Fruit fly (Drosophila melanogaster) whole organism, wandering third instar larva: ENCODE measurements around the gene CG7907.

Experiments
- Abd-B ChIP-seq: fragments of >200 bp; optimal IDR thresholded peaks from 2 replicates; lab custom pipeline; 2017; ENCODE audit warnings: missing biosample characterization, missing genetic modification characterization
- CG32264 ChIP-seq: fragments of 200-800 bp; sonication (Bioruptor generic); optimal IDR thresholded peaks from 2 replicates; lab custom pipeline; 2016; ENCODE audit warnings: missing biosample characterization, missing genetic modification characterization
- CG9705 ChIP-seq: fragments of 200-800 bp; sonication (Bioruptor generic); optimal IDR thresholded peaks from 2 replicates; lab custom pipeline; 2018; ENCODE audit warnings: missing biosample characterization, mild to moderate bottlenecking, missing genetic modification characterization
- CrebA ChIP-seq: fragments of 200-800 bp; sonication (Bioruptor generic); optimal IDR thresholded peaks from 2 replicates; lab custom pipeline; 2016; ENCODE audit warnings: missing biosample characterization, mild to moderate bottlenecking, missing genetic modification characterization, borderline replicate concordance
- Dfd ChIP-seq: fragments of >200 bp; optimal IDR thresholded peaks from 2 replicates; lab custom pipeline; 2017; ENCODE audit warnings: missing biosample characterization, missing genetic modification characterization
- Dif ChIP-seq: fragments of 200-275, 200-300 bp; sonication (Bioruptor generic); optimal IDR thresholded peaks from 2 replicates; lab custom pipeline; 2018; ENCODE audit warnings: missing biosample characterization, missing genetic modification characterization; ENCODE audit not compliant: partially characterized antibody
- GATAd ChIP-seq: sonication (Bioruptor generic); optimal IDR thresholded peaks from 2 replicates; lab custom pipeline; 2016; ENCODE audit warnings: missing biosample characterization, missing genetic modification characterization
- HLH106 ChIP-seq: fragments of 200-800 bp; optimal IDR thresholded peaks from 3 replicates; lab custom pipeline; 2019; ENCODE audit warnings: missing biosample characterization, mild to moderate bottlenecking, missing genetic modification characterization, moderate library complexity
- Hnf4 ChIP-seq: fragments of 200-800 bp; sonication (Bioruptor generic); optimal IDR thresholded peaks from 2 replicates; lab custom pipeline; 2016; ENCODE audit warnings: missing biosample characterization, mild to moderate bottlenecking, missing genetic modification characterization
- Hr78 ChIP-seq: fragments of >200 bp; optimal IDR thresholded peaks from 2 replicates; lab custom pipeline; 2017; ENCODE audit warnings: missing biosample characterization, missing genetic modification characterization
- Hr83 ChIP-seq: fragments of 200-300 bp; sonication (Bioruptor generic); optimal IDR thresholded peaks from 2 replicates; lab custom pipeline; 2016; ENCODE audit warnings: missing biosample characterization, mild to moderate bottlenecking, missing genetic modification characterization, moderate library complexity; ENCODE audit not compliant: poor library complexity, severe bottlenecking
- Jra ChIP-seq: sonication (Bioruptor generic); optimal IDR thresholded peaks from 2 replicates; lab custom pipeline; 2016; ENCODE audit warnings: missing biosample characterization, missing genetic modification characterization
- Mio ChIP-seq: sonication (Bioruptor generic); optimal IDR thresholded peaks from 2 replicates; lab custom pipeline; 2016; ENCODE audit warnings: missing biosample characterization, missing genetic modification characterization
- Myc ChIP-seq: fragments of >200 bp; optimal IDR thresholded peaks from 2 replicates; lab custom pipeline; 2017
- N ChIP-seq: fragments of >200 bp; optimal IDR thresholded peaks from 2 replicates; lab custom pipeline; 2018; ENCODE audit warnings: missing biosample characterization, missing external identifiers, missing genetic modification characterization
- OdsH ChIP-seq: fragments of 200-800 bp; sonication (Bioruptor generic); optimal IDR thresholded peaks from 2 replicates; lab custom pipeline; 2016; ENCODE audit warnings: missing biosample characterization, mild to moderate bottlenecking, missing genetic modification characterization
- Rel ChIP-seq, 2 experiments: fragments of 200-800 bp; sonication (Bioruptor generic) in 1 of 2; optimal IDR thresholded peaks; 2 replicates in 1 of 2; 3 replicates in 1 of 2; lab custom pipeline; 2016 to 2019; ENCODE audit warnings: mild to moderate bottlenecking in 2 of 2, missing biosample characterization in 2 of 2, missing genetic modification characterization in 2 of 2, moderate library complexity in 1 of 2
- Sp1 ChIP-seq: fragments of 200-800 bp; sonication (Bioruptor generic); optimal IDR thresholded peaks from 3 replicates; lab custom pipeline; 2019; ENCODE audit warnings: missing biosample characterization, mild to moderate bottlenecking, missing genetic modification characterization, moderate library complexity
- Vsx2 ChIP-seq: fragments of 200-300, 225-300 bp; sonication (Bioruptor generic); optimal IDR thresholded peaks from 2 replicates; lab custom pipeline; 2018; ENCODE audit warnings: missing biosample characterization, missing genetic modification characterization; ENCODE audit not compliant: partially characterized antibody
- br ChIP-seq: fragments of 200-800 bp; sonication (Bioruptor generic); optimal IDR thresholded peaks from 2 replicates; lab custom pipeline; 2016; ENCODE audit warnings: missing biosample characterization, missing genetic modification characterization
- brk ChIP-seq: fragments of 200-800 bp; sonication (Bioruptor generic); optimal IDR thresholded peaks from 2 replicates; lab custom pipeline; 2016; ENCODE audit warnings: missing biosample characterization, mild to moderate bottlenecking, missing genetic modification characterization
- dl ChIP-seq, 2 experiments: fragments of 175-275, 200-275 bp in 1 of 2; fragments of 200-275 bp in 1 of 2; sonication (Bioruptor generic); optimal IDR thresholded peaks; lab custom pipeline; 2018; ENCODE audit warnings: mild to moderate bottlenecking in 2 of 2, missing biosample characterization in 2 of 2, missing genetic modification characterization in 2 of 2, moderate library complexity in 2 of 2; ENCODE audit not compliant: partially characterized antibody in 2 of 2, insufficient read depth in 1 of 2
- dmrt93B ChIP-seq: fragments of 200-800 bp; sonication (Bioruptor generic); optimal IDR thresholded peaks from 2 replicates; lab custom pipeline; 2018; ENCODE audit warnings: missing biosample characterization, mild to moderate bottlenecking, missing genetic modification characterization
- dsf ChIP-seq: sonication (Bioruptor generic); optimal IDR thresholded peaks from 2 replicates; lab custom pipeline; 2016; ENCODE audit warnings: missing biosample characterization, missing genetic modification characterization, borderline replicate concordance
- ey ChIP-seq: fragments of 200-800 bp; sonication (Bioruptor generic); optimal IDR thresholded peaks from 2 replicates; lab custom pipeline; 2016; ENCODE audit warnings: missing biosample characterization, missing genetic modification characterization
- foxo ChIP-seq, 2 experiments: fragments of 200-800 bp; sonication (Bioruptor generic); optimal IDR thresholded peaks; 2 replicates in 1 of 2; 3 replicates in 1 of 2; lab custom pipeline; 2016 to 2017; ENCODE audit warnings: missing biosample characterization in 2 of 2, missing genetic modification characterization in 2 of 2
- fru ChIP-seq: fragments of 200-800 bp; sonication (Bioruptor generic); optimal IDR thresholded peaks from 3 replicates; lab custom pipeline; 2016; ENCODE audit warnings: missing biosample characterization, mild to moderate bottlenecking, missing genetic modification characterization
- h ChIP-seq: fragments of 200-800 bp; sonication (Bioruptor generic); optimal IDR thresholded peaks from 3 replicates; lab custom pipeline; 2016; ENCODE audit warnings: missing biosample characterization, mild to moderate bottlenecking, missing genetic modification characterization
- jim ChIP-seq: fragments of 175-275, 200-325 bp; sonication (Bioruptor generic); optimal IDR thresholded peaks from 2 replicates; lab custom pipeline; 2016; ENCODE audit warnings: missing biosample characterization, mild to moderate bottlenecking, missing genetic modification characterization
- lola ChIP-seq: fragments of >200 bp; optimal IDR thresholded peaks from 2 replicates; lab custom pipeline; 2017; ENCODE audit warnings: missing biosample characterization, missing genetic modification characterization
- pan ChIP-seq: fragments of >200 bp; optimal IDR thresholded peaks from 2 replicates; lab custom pipeline; 2017
- psq ChIP-seq: fragments of 200-800 bp; sonication (Bioruptor generic); optimal IDR thresholded peaks from 3 replicates; lab custom pipeline; 2017; ENCODE audit warnings: missing biosample characterization, mild to moderate bottlenecking, missing genetic modification characterization, moderate library complexity
- rgr ChIP-seq: fragments of 200-800 bp; sonication (Bioruptor generic); optimal IDR thresholded peaks from 3 replicates; lab custom pipeline; 2016; ENCODE audit warnings: missing biosample characterization, mild to moderate bottlenecking, missing genetic modification characterization
- sage ChIP-seq: fragments of 200-800 bp; sonication (Bioruptor generic); optimal IDR thresholded peaks from 2 replicates; lab custom pipeline; 2016; ENCODE audit warnings: missing biosample characterization, mild to moderate bottlenecking, missing genetic modification characterization
- sv ChIP-seq: fragments of 200-800 bp; sonication (Bioruptor generic); optimal IDR thresholded peaks from 3 replicates; lab custom pipeline; 2016; ENCODE audit warnings: missing biosample characterization, missing genetic modification characterization
- tai ChIP-seq: sonication (Bioruptor generic); optimal IDR thresholded peaks from 2 replicates; lab custom pipeline; 2016; ENCODE audit warnings: missing biosample characterization, missing genetic modification characterization
- usp ChIP-seq: fragments of >200 bp; optimal IDR thresholded peaks from 2 replicates; lab custom pipeline; 2017; ENCODE audit warnings: missing biosample characterization, missing genetic modification characterization
- woc ChIP-seq: sonication (Bioruptor generic); optimal IDR thresholded peaks from 2 replicates; lab custom pipeline; 2016; ENCODE audit warnings: missing biosample characterization, mild to moderate bottlenecking, missing genetic modification characterization

Gene CG7907

dm6 chr3R:21365262-21365661, 38.3 kb upstream of the CG7907 start (continued):
- TF ChIP-seq HLH106 (tag; lab: Kevin White, UChicago) (peak; percentile 99), lola (GFP tag; lab: Kevin White, UChicago) (no peak), CG32264 (GFP tag; lab: Kevin White, UChicago) (peak; percentile 86), woc (GFP tag; lab: Kevin White, UChicago) (peak; percentile 96), br (GFP tag; lab: Kevin White, UChicago) (peak; percentile 96)

DNA sequence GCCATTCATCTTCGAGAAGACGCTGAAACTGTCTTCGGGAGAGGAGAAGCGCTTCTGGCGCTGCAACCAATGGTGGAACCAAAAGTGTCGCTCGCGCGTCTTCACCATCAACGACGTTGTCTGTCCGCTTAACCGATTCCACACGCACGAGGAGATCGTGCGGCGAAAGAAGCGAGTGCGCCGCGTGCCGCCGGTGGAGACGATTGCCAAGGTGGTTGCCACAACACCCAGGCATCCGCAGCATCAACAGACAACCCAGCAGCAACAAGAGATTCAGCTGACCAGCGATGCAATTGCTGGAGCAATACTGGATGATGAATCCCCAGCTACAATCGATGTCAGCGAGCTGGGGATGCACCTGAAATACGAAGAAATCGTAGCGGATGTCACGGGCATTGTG, 35.1 kb upstream of the CG7907 start:
- no peak for TF ChIP-seq br (GFP tag; lab: Kevin White, UChicago)
- no peak for TF ChIP-seq Myc
- TF ChIP-seq Abd-B (GFP tag; lab: Kevin White, UChicago), result no peak
- no peak for TF ChIP-seq brk (GFP tag; lab: Kevin White, UChicago)
- no peak for TF ChIP-seq Hr83 (GFP tag; lab: Kevin White, UChicago)
- TF ChIP-seq Jra, result no peak
- no peak for TF ChIP-seq tai (GFP tag; lab: Kevin White, UChicago)
- no peak for TF ChIP-seq Dif
- TF ChIP-seq Rel (GFP tag; optimal IDR thresholded peaks at IDR 0.05; lab: Kevin White, UChicago), result no peak
- TF ChIP-seq Rel (tag; optimal IDR thresholded peaks at IDR 0.05; lab: Kevin White, UChicago), result no peak
- TF ChIP-seq jim (GFP tag; lab: Kevin White, UChicago), result no peak
- no peak for TF ChIP-seq CG9705 (GFP tag; lab: Kevin White, UChicago)
- no peak for TF ChIP-seq Dfd (GFP tag; lab: Kevin White, UChicago)
- TF ChIP-seq dl (GFP tag; optimal IDR thresholded peaks at IDR 0.05; lab: Kevin White, UChicago; ENCODE audit: insufficient read depth in 1 of 2, partially characterized antibody in 2 of 2), result no peak
- TF ChIP-seq dsf, result no peak
- no peak for TF ChIP-seq usp (GFP tag; lab: Kevin White, UChicago)
- no peak for TF ChIP-seq woc (GFP tag; lab: Kevin White, UChicago)
- TF ChIP-seq psq, result no peak
- no peak for TF ChIP-seq OdsH (GFP tag; lab: Kevin White, UChicago)
- no peak for TF ChIP-seq Hr78 (GFP tag; lab: Kevin White, UChicago)

dm6 chr3R:21373403-21374326, 29.9 kb upstream of the CG7907 start:
- TF ChIP-seq HLH106 (tag; lab: Kevin White, UChicago), result peak; percentile 51
- no peak for TF ChIP-seq N
- TF ChIP-seq CrebA (GFP tag; lab: Kevin White, UChicago), result no peak
- TF ChIP-seq rgr (GFP tag; lab: Kevin White, UChicago), result no peak
- no peak for TF ChIP-seq dsf
- no peak for TF ChIP-seq GATAd (GFP tag; lab: Kevin White, UChicago)
- TF ChIP-seq CG32264 (GFP tag; lab: Kevin White, UChicago), result no peak
- no peak for TF ChIP-seq lola (GFP tag; lab: Kevin White, UChicago)
- TF ChIP-seq OdsH (GFP tag; lab: Kevin White, UChicago), result no peak
- TF ChIP-seq psq, result no peak
- TF ChIP-seq dl (GFP tag; optimal IDR thresholded peaks at IDR 0.05; lab: Kevin White, UChicago; ENCODE audit: insufficient read depth in 1 of 2, partially characterized antibody in 2 of 2), result no peak
- TF ChIP-seq Sp1, result peak; percentile 31
- peak; percentile 7 for TF ChIP-seq fru (GFP tag; lab: Kevin White, UChicago)
- TF ChIP-seq Rel (GFP tag; optimal IDR thresholded peaks at IDR 0.05; lab: Kevin White, UChicago), result no peak
- peak; percentile 41 for TF ChIP-seq Rel (tag; optimal IDR thresholded peaks at IDR 0.05; lab: Kevin White, UChicago)
- peak; percentile 8 for TF ChIP-seq sv
- TF ChIP-seq h (GFP tag; lab: Kevin White, UChicago), result peak; percentile 8
- TF ChIP-seq CG9705 (GFP tag; lab: Kevin White, UChicago), result peak; percentile 72
- TF ChIP-seq foxo (GFP tag; optimal IDR thresholded peaks at IDR 0.05; lab: Kevin White, UChicago), result peak in 1 of 2 experiments; percentile 45
- TF ChIP-seq Jra, result peak; percentile 67
- TF ChIP-seq Hr83 (GFP tag; lab: Kevin White, UChicago), result peak; percentile 22
- TF ChIP-seq usp (GFP tag; lab: Kevin White, UChicago), result no peak
- no peak for TF ChIP-seq Dfd (GFP tag; lab: Kevin White, UChicago)
- TF ChIP-seq brk (GFP tag; lab: Kevin White, UChicago), result no peak
- TF ChIP-seq Hr78 (GFP tag; lab: Kevin White, UChicago), result no peak
- no peak for TF ChIP-seq tai (GFP tag; lab: Kevin White, UChicago)
- no peak for TF ChIP-seq dmrt93B (GFP tag; lab: Kevin White, UChicago)
- TF ChIP-seq sage, result no peak
- TF ChIP-seq woc (GFP tag; lab: Kevin White, UChicago), result no peak
- no peak for TF ChIP-seq br (GFP tag; lab: Kevin White, UChicago)
- no peak for TF ChIP-seq pan (lab: Kevin White, UChicago)
- peak; percentile 23 for TF ChIP-seq Myc
- TF ChIP-seq jim (GFP tag; lab: Kevin White, UChicago), result no peak
- no peak for TF ChIP-seq ey
- TF ChIP-seq Abd-B (GFP tag; lab: Kevin White, UChicago), result no peak
- TF ChIP-seq Hnf4 (GFP tag; lab: Kevin White, UChicago), result peak; percentile 16
- no peak for TF ChIP-seq Dif
- TF ChIP-seq Mio (GFP tag; lab: Kevin White, UChicago), result no peak
- TF ChIP-seq Vsx2, result peak; percentile 65
